Fruit fly (Drosophila melanogaster) whole organism: ENCODE data around the gene Mst57Da.

ENCODE experiments used
- CG8478 ChIP-seq: fragments of >200 bp; optimal IDR thresholded peaks from 2 replicates; lab custom pipeline; 2018; ENCODE audit warnings: inconsistent platforms
- Dll ChIP-seq: fragments of >200 bp; optimal IDR thresholded peaks from 2 replicates; lab custom pipeline; 2017
- EcR ChIP-seq, 2 experiments: fragments of >200 bp; optimal IDR thresholded peaks; 2 replicates each; lab custom pipeline; 2017; ENCODE audit warnings: missing biosample characterization in 2 of 2, missing genetic modification characterization in 2 of 2, missing genetic modification reagents in 2 of 2
- pan ChIP-seq: fragments of >200 bp; optimal IDR thresholded peaks from 2 replicates; lab custom pipeline; 2017
- psq ChIP-seq: fragments of >200 bp; optimal IDR thresholded peaks from 2 replicates; lab custom pipeline; 2017
- usp ChIP-seq: fragments of >200 bp; optimal IDR thresholded peaks from 2 replicates; lab custom pipeline; 2017; ENCODE audit warnings: missing biosample characterization, missing genetic modification characterization, mixed read lengths

Gene Mst57Da

dm6 chr3R:25830128-25830527 lies 1.6 kb downstream of the Mst57Da start, which contains the start of gene Sfp96F:
TSS of gene Sfp96F (minus strand) at chr3R:25830228.
- TF ChIP-seq EcR (GFP tag; optimal IDR thresholded peaks at IDR 0.05; lab: Kevin White, UChicago) (no peak), usp (GFP tag; lab: Kevin White, UChicago) (no peak), Dll (lab: Kevin White, UChicago) (no peak), pan (lab: Kevin White, UChicago) (no peak)

dm6 chr3R:25829598-25829997 lies 2.1 kb downstream of the Mst57Da start, which contains the start of gene Mst57Dc:
TSS of gene Mst57Dc (minus strand) at chr3R:25829698.
- TF ChIP-seq pan (lab: Kevin White, UChicago) (no peak), Dll (lab: Kevin White, UChicago) (no peak), CG8478 (lab: Kevin White, UChicago) (no peak), psq (no peak), EcR (GFP tag; optimal IDR thresholded peaks at IDR 0.05; lab: Kevin White, UChicago) (no peak), usp (GFP tag; lab: Kevin White, UChicago) (no peak)

- TF ChIP-seq Dll (lab: Kevin White, UChicago) (no peak), pan (lab: Kevin White, UChicago) (no peak), usp (GFP tag; lab: Kevin White, UChicago) (no peak), EcR (GFP tag; optimal IDR thresholded peaks at IDR 0.05; lab: Kevin White, UChicago) (no peak), CG8478 (lab: Kevin White, UChicago) (no peak), psq (no peak)
Observed at dm6 chr3R:25815179-25815578, 16.5 kb downstream of the Mst57Da start, which contains the start of gene CG14354. TSS of gene CG14354 (plus strand) at chr3R:25815479.

dm6 chr3R:25811611-25812010 lies 20.1 kb downstream of the Mst57Da start, which contains the start of the genes Acam and CG17770:
TSS of gene Acam (plus strand) at chr3R:25811911.
TSS of gene CG17770 (plus strand) at chr3R:25811911.
- no peak for TF ChIP-seq Dll (lab: Kevin White, UChicago)
- no peak for TF ChIP-seq CG8478 (lab: Kevin White, UChicago)
- TF ChIP-seq usp (GFP tag; lab: Kevin White, UChicago) = no peak
- TF ChIP-seq psq = no peak
- no peak for TF ChIP-seq pan (lab: Kevin White, UChicago)
- TF ChIP-seq EcR (GFP tag; optimal IDR thresholded peaks at IDR 0.05; lab: Kevin White, UChicago) = no peak

dm6 chr3R:25810796-25811195 lies 20.9 kb downstream of the Mst57Da start, which contains the start of gene CG5024:
TSS of gene CG5024 (plus strand) at chr3R:25811096.
- no peak for TF ChIP-seq usp (GFP tag; lab: Kevin White, UChicago)
- no peak for TF ChIP-seq CG8478 (lab: Kevin White, UChicago)
- no peak for TF ChIP-seq Dll (lab: Kevin White, UChicago)
- TF ChIP-seq psq = no peak
- TF ChIP-seq pan (lab: Kevin White, UChicago) = no peak
- no peak for TF ChIP-seq EcR (GFP tag; optimal IDR thresholded peaks at IDR 0.05; lab: Kevin White, UChicago)

- TF ChIP-seq pan (lab: Kevin White, UChicago) (no peak), EcR (GFP tag; optimal IDR thresholded peaks at IDR 0.05; lab: Kevin White, UChicago) (no peak), CG8478 (lab: Kevin White, UChicago) (no peak), usp (GFP tag; lab: Kevin White, UChicago) (no peak), Dll (lab: Kevin White, UChicago) (no peak), psq (no peak)
Observed at dm6 chr3R:25806145-25806544, 25.6 kb downstream of the Mst57Da start, which contains the start of gene BG642167. TSS of gene BG642167 (plus strand) at chr3R:25806445.

- TF ChIP-seq Dll (lab: Kevin White, UChicago) (no peak), psq (no peak), usp (GFP tag; lab: Kevin White, UChicago) (no peak), pan (lab: Kevin White, UChicago) (no peak), CG8478 (lab: Kevin White, UChicago) (no peak), EcR (GFP tag; optimal IDR thresholded peaks at IDR 0.05; lab: Kevin White, UChicago) (no peak)
Observed at dm6 chr3R:25791807-25792206, 39.9 kb downstream of the Mst57Da start.

dm6 chr3R:25790371-25790770 lies 41.3 kb downstream of the Mst57Da start, which contains the start of gene CG31093:
TSS of gene CG31093 (minus strand) at chr3R:25790471.
- no peak for TF ChIP-seq Dll (lab: Kevin White, UChicago)
- no peak for TF ChIP-seq pan (lab: Kevin White, UChicago)
- TF ChIP-seq CG8478 (lab: Kevin White, UChicago) = no peak
- TF ChIP-seq psq = no peak
- TF ChIP-seq EcR (GFP tag; optimal IDR thresholded peaks at IDR 0.05; lab: Kevin White, UChicago) = no peak
- TF ChIP-seq usp (GFP tag; lab: Kevin White, UChicago) = no peak

- TF ChIP-seq Dll (lab: Kevin White, UChicago) = no peak
- no peak for TF ChIP-seq CG8478 (lab: Kevin White, UChicago)
- no peak for TF ChIP-seq psq
- no peak for TF ChIP-seq EcR (GFP tag; optimal IDR thresholded peaks at IDR 0.05; lab: Kevin White, UChicago)
- no peak for TF ChIP-seq pan (lab: Kevin White, UChicago)
- TF ChIP-seq usp (GFP tag; lab: Kevin White, UChicago) = no peak
Observed at dm6 chr3R:25789355-25789754, 42.3 kb downstream of the Mst57Da start, which contains the start of gene CG31380. TSS of gene CG31380 (minus strand) at chr3R:25789455.

- TF ChIP-seq psq (no peak), CG8478 (lab: Kevin White, UChicago) (no peak), Dll (lab: Kevin White, UChicago) (no peak), usp (GFP tag; lab: Kevin White, UChicago) (no peak), pan (lab: Kevin White, UChicago) (no peak), EcR (GFP tag; optimal IDR thresholded peaks at IDR 0.05; lab: Kevin White, UChicago) (no peak)
Observed at dm6 chr3R:25787198-25787597, 44.5 kb downstream of the Mst57Da start, which contains the start of gene CG4960. TSS of gene CG4960 (minus strand) at chr3R:25787298.

dm6 chr3R:25782855-25783424 lies 48.8 kb downstream of the Mst57Da start:
- TF ChIP-seq psq (no peak), Dll (lab: Kevin White, UChicago) (no peak), CG8478 (lab: Kevin White, UChicago) (no peak), pan (lab: Kevin White, UChicago) (no peak), EcR (GFP tag; optimal IDR thresholded peaks at IDR 0.05; lab: Kevin White, UChicago) (no peak), usp (GFP tag; lab: Kevin White, UChicago) (no peak)
